Fruit fly (Drosophila melanogaster) whole organism, embryonic: ENCODE results near the gene CG15347.

Experiments used
- Ada2b ChIP-seq: fragments of 200-800 bp; sonication (Bioruptor generic); IDR thresholded peaks from 2 replicates; pipeline ENCODE4 v1.3.6; 2022; ENCODE audit warnings: missing biosample characterization, missing genetic modification characterization
- Awh ChIP-seq: fragments of 200-800 bp; sonication (Bioruptor generic); IDR thresholded peaks from 2 replicates; pipeline ENCODE4, ENCODE4 v1.3.6; 2022; ENCODE audit warnings: missing biosample characterization, missing genetic modification characterization
- CG10267 ChIP-seq: fragments of 200-800 bp; sonication (Bioruptor generic); optimal IDR thresholded peaks from 2 replicates; lab custom pipeline; 2018; ENCODE audit warnings: missing biosample characterization, mild to moderate bottlenecking, missing genetic modification characterization, moderate library complexity
- CG10366 ChIP-seq: fragments of 200-800 bp; sonication (Bioruptor generic); IDR thresholded peaks from 2 replicates; pipeline ENCODE4 v1.3.6; 2022; ENCODE audit warnings: missing biosample characterization, missing genetic modification characterization
- CG10431 ChIP-seq: fragments of 200-800 bp; sonication (Bioruptor generic); optimal IDR thresholded peaks from 3 replicates; lab custom pipeline; 2018; ENCODE audit warnings: missing biosample characterization, mild to moderate bottlenecking, missing genetic modification characterization
- CG12155 ChIP-seq: fragments of 200-800 bp; sonication (Bioruptor generic); optimal IDR thresholded peaks from 3 replicates; lab custom pipeline; 2016; ENCODE audit warnings: missing biosample characterization, missing genetic modification characterization
- CG13123 ChIP-seq: fragments of 200-800 bp; sonication (Bioruptor generic); optimal IDR thresholded peaks from 2 replicates; lab custom pipeline; 2016; ENCODE audit warnings: missing biosample characterization, missing genetic modification characterization
- CG14050 ChIP-seq: fragments of 200-800 bp; sonication (Bioruptor generic); IDR thresholded peaks from 3 replicates; pipeline ENCODE4 v1.3.6; 2022; ENCODE audit warnings: missing biosample characterization, missing genetic modification characterization
- CG14965 ChIP-seq: fragments of 200-800 bp; sonication (Bioruptor generic); optimal IDR thresholded peaks from 2 replicates; lab custom pipeline; 2016; ENCODE audit warnings: missing biosample characterization, missing genetic modification characterization, borderline replicate concordance
- CG1792 ChIP-seq: fragments of 200-800 bp; sonication (Bioruptor generic); optimal IDR thresholded peaks from 2 replicates; lab custom pipeline; 2016; ENCODE audit warnings: missing biosample characterization, missing genetic modification characterization
- CG30020 ChIP-seq: fragments of 200-800 bp; optimal IDR thresholded peaks from 2 replicates; lab custom pipeline; 2019; ENCODE audit warnings: missing biosample characterization, mild to moderate bottlenecking, missing genetic modification characterization, moderate library complexity
- CG30431 ChIP-seq: fragments of 200-800 bp; sonication (Bioruptor generic); optimal IDR thresholded peaks from 2 replicates; lab custom pipeline; 2017; ENCODE audit warnings: missing biosample characterization, missing genetic modification characterization
- CG31365 ChIP-seq: fragments of 200-800 bp; sonication (Bioruptor generic); optimal IDR thresholded peaks from 2 replicates; lab custom pipeline; 2018; ENCODE audit warnings: missing biosample characterization, mild to moderate bottlenecking, missing genetic modification characterization
- CG3407 ChIP-seq: fragments of 200-800 bp; sonication (Bioruptor generic); optimal IDR thresholded peaks from 2 replicates; lab custom pipeline; 2018; ENCODE audit warnings: missing biosample characterization, mild to moderate bottlenecking, missing genetic modification characterization
- CG4404 ChIP-seq: fragments of 200-800 bp; sonication (Bioruptor generic); IDR thresholded peaks from 2 replicates; pipeline ENCODE4 v1.3.6; 2022; ENCODE audit warnings: missing biosample characterization, missing genetic modification characterization
- CG4617 ChIP-seq: fragments of 200-800 bp; sonication (Bioruptor generic); optimal IDR thresholded peaks from 3 replicates; lab custom pipeline; 2016; ENCODE audit warnings: missing biosample characterization, missing genetic modification characterization, borderline replicate concordance
- CG7839 ChIP-seq: fragments of 200-800 bp; sonication (Bioruptor generic); optimal IDR thresholded peaks from 3 replicates; lab custom pipeline; 2018; ENCODE audit warnings: missing biosample characterization, mild to moderate bottlenecking, missing genetic modification characterization, moderate library complexity
- CG8478 ChIP-seq: fragments of >200 bp; optimal IDR thresholded peaks from 2 replicates; lab custom pipeline; 2018
- CG8765 ChIP-seq: fragments of 200-800 bp; sonication (Bioruptor generic); IDR thresholded peaks from 2 replicates; pipeline ENCODE4 v1.3.6; 2022; ENCODE audit warnings: missing biosample characterization, missing genetic modification characterization
- CG9609 ChIP-seq: fragments of 200-800 bp; sonication (Bioruptor generic); optimal IDR thresholded peaks from 3 replicates; lab custom pipeline; 2016; ENCODE audit warnings: missing biosample characterization, missing genetic modification characterization
- CG9817 ChIP-seq: fragments of 200-800 bp; sonication (Bioruptor generic); optimal IDR thresholded peaks from 2 replicates; lab custom pipeline; 2018; ENCODE audit warnings: missing biosample characterization, mild to moderate bottlenecking, missing genetic modification characterization, moderate library complexity
- Dfd ChIP-seq, 2 experiments: fragments of >200 bp; optimal IDR thresholded peaks; 2 replicates each; lab custom pipeline; 2017; ENCODE audit warnings: missing biosample characterization in 2 of 2, missing genetic modification characterization in 2 of 2
- Dp ChIP-seq: fragments of 200-800 bp; sonication (Bioruptor generic); optimal IDR thresholded peaks from 2 replicates; lab custom pipeline; 2018; ENCODE audit warnings: missing biosample characterization, mild to moderate bottlenecking, missing genetic modification characterization, moderate library complexity
- E2f2 ChIP-seq: fragments of 200-800 bp; sonication (Bioruptor generic); IDR thresholded peaks from 2 replicates; pipeline ENCODE4 v1.3.6; 2022; ENCODE audit warnings: missing biosample characterization, missing genetic modification characterization
- Eip74EF ChIP-seq, 2 experiments: fragments of 200-800 bp in 1 of 2; fragments of >200 bp in 1 of 2; sonication (Bioruptor generic) in 1 of 2; optimal IDR thresholded peaks; 2 replicates each; lab custom pipeline; 2017 to 2019; ENCODE audit warnings: missing biosample characterization in 2 of 2, missing genetic modification characterization in 2 of 2, mild to moderate bottlenecking in 1 of 2, moderate library complexity in 1 of 2
- Hr78 ChIP-seq, 2 experiments: fragments of 200-800 bp in 1 of 2; fragments of >200 bp in 1 of 2; sonication (Bioruptor generic) in 1 of 2; optimal IDR thresholded peaks; 2 replicates each; lab custom pipeline; 2017 to 2019; ENCODE audit warnings: missing biosample characterization in 2 of 2, missing genetic modification characterization in 2 of 2, mild to moderate bottlenecking in 1 of 2, moderate library complexity in 1 of 2
- Lim3 ChIP-seq: fragments of 200-800 bp; sonication (Bioruptor generic); IDR thresholded peaks from 2 replicates; pipeline ENCODE4 v1.3.6; 2022; ENCODE audit warnings: missing biosample characterization, missing genetic modification characterization
- Max ChIP-seq: fragments of 200-800 bp; sonication (Bioruptor generic); optimal IDR thresholded peaks from 2 replicates; lab custom pipeline; 2016; ENCODE audit warnings: missing biosample characterization, mild to moderate bottlenecking, missing genetic modification characterization
- Rfx ChIP-seq: fragments of 200-800 bp; sonication (Bioruptor generic); IDR thresholded peaks from 2 replicates; pipeline ENCODE4 v1.3.6; 2022; ENCODE audit warnings: missing biosample characterization, missing genetic modification characterization
- cad ChIP-seq: fragments of >200 bp; optimal IDR thresholded peaks from 2 replicates; lab custom pipeline; 2017; ENCODE audit warnings: missing biosample characterization, missing genetic modification characterization
- caup ChIP-seq: fragments of 200-800 bp; sonication (Bioruptor generic); optimal IDR thresholded peaks from 3 replicates; lab custom pipeline; 2017; ENCODE audit warnings: missing biosample characterization, mild to moderate bottlenecking, missing genetic modification characterization, moderate library complexity; ENCODE audit not compliant: severe bottlenecking
- chn ChIP-seq: fragments of 200-800 bp; sonication (Bioruptor generic); optimal IDR thresholded peaks from 2 replicates; lab custom pipeline; 2016; ENCODE audit warnings: missing biosample characterization, missing genetic modification characterization
- ci ChIP-seq: fragments of 200-800 bp; sonication (Bioruptor generic); IDR thresholded peaks from 3 replicates; pipeline ENCODE4 v1.3.6; 2022; ENCODE audit warnings: missing biosample characterization, missing genetic modification characterization
- croc ChIP-seq: fragments of 200-800 bp; sonication (Bioruptor generic); conservative IDR thresholded peaks from 3 replicates; pipeline ENCODE4 v1.3.6; 2022; ENCODE audit warnings: missing biosample characterization, missing genetic modification characterization
- fd3F ChIP-seq: fragments of 200-800 bp; sonication (Bioruptor generic); optimal IDR thresholded peaks from 2 replicates; lab custom pipeline; 2018; ENCODE audit warnings: missing biosample characterization, mild to moderate bottlenecking, missing genetic modification characterization, moderate library complexity
- fu2 ChIP-seq: fragments of 200-800 bp; sonication (Bioruptor generic); optimal IDR thresholded peaks from 2 replicates; lab custom pipeline; 2016; ENCODE audit warnings: missing biosample characterization, missing genetic modification characterization
- jing ChIP-seq: fragments of 200-800 bp; sonication (Bioruptor generic); optimal IDR thresholded peaks from 2 replicates; lab custom pipeline; 2018; ENCODE audit warnings: missing biosample characterization, mild to moderate bottlenecking, missing genetic modification characterization
- knrl ChIP-seq: fragments of 200-800 bp; sonication (Bioruptor generic); IDR thresholded peaks from 3 replicates; pipeline ENCODE4 v1.3.6; 2022; ENCODE audit warnings: missing biosample characterization, missing genetic modification characterization; ENCODE audit not compliant: partially characterized antibody
- lmd ChIP-seq: fragments of 200-800 bp; sonication (Bioruptor generic); IDR thresholded peaks from 2 replicates; pipeline ENCODE4 v1.3.6; 2022; ENCODE audit warnings: missing biosample characterization, missing genetic modification characterization
- luna ChIP-seq: fragments of 200-800 bp; sonication (Bioruptor generic); optimal IDR thresholded peaks from 2 replicates; lab custom pipeline; 2016; ENCODE audit warnings: missing biosample characterization, missing genetic modification characterization
- nerfin-1 ChIP-seq: fragments of 200-800 bp; sonication (Bioruptor generic); optimal IDR thresholded peaks from 3 replicates; lab custom pipeline; 2019; ENCODE audit warnings: missing biosample characterization, mild to moderate bottlenecking, missing genetic modification characterization, moderate library complexity
- prd ChIP-seq, 3 experiments: fragments of >200 bp in 2 of 3; fragments of 200-800 bp in 1 of 3; sonication (Bioruptor generic) in 1 of 3; optimal IDR thresholded peaks in 2 of 3; IDR thresholded peaks in 1 of 3; 2 replicates in 2 of 3; 3 replicates in 1 of 3; pipeline versions ENCODE4 v1.3.6 to Lab custom; 2017 to 2022; ENCODE audit warnings: missing biosample characterization in 1 of 3, missing genetic modification characterization in 1 of 3
- sens ChIP-seq: fragments of 200-800 bp; sonication (Bioruptor generic); peaks from one replicate; lab custom pipeline; 2016; ENCODE audit warnings: missing biosample characterization, missing genetic modification characterization
- slbo ChIP-seq: fragments of 200-800 bp; sonication (Bioruptor generic); IDR thresholded peaks from 2 replicates; pipeline ENCODE4 v1.3.6; 2022; ENCODE audit warnings: missing biosample characterization, missing genetic modification characterization
- slp2 ChIP-seq: fragments of 200-800 bp; sonication (Bioruptor generic); optimal IDR thresholded peaks from 2 replicates; lab custom pipeline; 2016; ENCODE audit warnings: missing biosample characterization, missing genetic modification characterization
- so ChIP-seq: fragments of 200-800 bp; sonication (Bioruptor generic); IDR thresholded peaks from 3 replicates; pipeline ENCODE4 v1.3.6; 2022; ENCODE audit warnings: missing biosample characterization, missing genetic modification characterization
- stc ChIP-seq: fragments of 200-800 bp; sonication (Bioruptor generic); IDR thresholded peaks from 2 replicates; pipeline ENCODE4 v1.3.6; 2022; ENCODE audit warnings: missing biosample characterization, missing genetic modification characterization
- tap ChIP-seq: fragments of 200-800 bp; optimal IDR thresholded peaks from 3 replicates; lab custom pipeline; 2019; ENCODE audit warnings: missing biosample characterization, mild to moderate bottlenecking, missing genetic modification characterization, moderate library complexity
- tna ChIP-seq: fragments of 200-800 bp; sonication (Bioruptor generic); IDR thresholded peaks from 2 replicates; pipeline ENCODE4 v1.3.6; 2022; ENCODE audit warnings: missing biosample characterization, missing genetic modification characterization; ENCODE audit not compliant: partially characterized antibody
- tup ChIP-seq: fragments of 200-800 bp; sonication (Bioruptor generic); optimal IDR thresholded peaks from 2 replicates; lab custom pipeline; 2016; ENCODE audit warnings: missing biosample characterization, mild to moderate bottlenecking, missing genetic modification characterization, moderate library complexity
- z ChIP-seq: fragments of 200-800 bp; sonication (Bioruptor generic); IDR thresholded peaks from 3 replicates; pipeline ENCODE4 v1.3.6; 2022; ENCODE audit warnings: missing biosample characterization, missing genetic modification characterization

The CG15347 gene

DNA sequence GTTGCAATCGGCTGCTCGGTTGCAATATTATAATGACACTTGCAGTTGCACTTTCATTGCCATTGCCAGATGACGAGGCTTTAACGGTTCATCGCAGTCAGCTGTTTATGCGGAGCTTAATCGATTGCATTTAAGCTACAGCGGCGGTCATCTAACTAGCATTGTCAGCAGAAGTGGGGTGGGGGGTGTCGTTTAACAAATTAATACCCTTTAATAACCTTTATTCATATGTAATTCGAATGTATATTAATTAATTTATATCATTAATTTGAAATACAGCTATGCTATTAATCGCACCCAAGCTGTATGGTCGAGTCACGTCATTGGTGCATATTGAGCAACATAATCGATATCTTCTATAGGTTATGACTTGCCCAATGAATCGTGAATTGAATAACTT, 32.2 kb upstream of the CG15347 start (continued):
- TF ChIP-seq nerfin-1 (peak; percentile 72), z (GFP tag; lab: Robert Waterston, UW) (no peak), CG30020 (tag; lab: Kevin White, UChicago) (peak; percentile 10), prd (optimal IDR thresholded peaks at IDR 0.05; lab: Kevin White, UChicago) (no peak), prd (GFP tag; IDR thresholded peaks at IDR 0.05; lab: Robert Waterston, UW) (peak; percentile 83), CG10267 (tag; lab: Kevin White, UChicago) (peak; percentile 54), ci (GFP tag; lab: Robert Waterston, UW) (peak; percentile 95), fu2 (GFP tag; lab: Kevin White, UChicago) (no peak), CG4617 (GFP tag; lab: Kevin White, UChicago) (no peak), slp2 (GFP tag; lab: Kevin White, UChicago) (no peak), sens (GFP tag; lab: Kevin White, UChicago) (peak; percentile 94), Rfx (GFP tag; lab: Robert Waterston, UW) (peak; percentile 65), Awh (peak; percentile 86), CG9609 (GFP tag; lab: Kevin White, UChicago) (no peak), CG13123 (GFP tag; lab: Kevin White, UChicago) (peak; percentile 41), CG10431 (peak; percentile 16), tna (GFP tag; lab: Robert Waterston, UW) (no peak), CG14050 (peak; percentile 88), caup (GFP tag; lab: Kevin White, UChicago) (peak; percentile 66), Eip74EF (GFP tag; optimal IDR thresholded peaks at IDR 0.05; lab: Kevin White, UChicago) (peak in 1 of 2 experiments; percentile 65), CG10366 (GFP tag; lab: Robert Waterston, UW) (peak; percentile 87), tap (peak; percentile 86), stc (GFP tag; lab: Robert Waterston, UW) (peak; percentile 88), Lim3 (GFP tag; lab: Robert Waterston, UW) (0 out of 2 replicates have a peak, but pooled peaks have one; percentile 59), CG30431 (peak; percentile 58), fd3F (GFP tag; lab: Kevin White, UChicago) (peak; percentile 47), jing (GFP tag; lab: Kevin White, UChicago) (peak; percentile 55), so (GFP tag; lab: Robert Waterston, UW) (peak; percentile 84; the same call in 2 of the 3 replicates), lmd (peak; percentile 83), cad (GFP tag; lab: Kevin White, UChicago) (no peak), Max (GFP tag; lab: Kevin White, UChicago) (peak; percentile 46), luna (no peak), CG7839 (tag; lab: Kevin White, UChicago) (peak; percentile 87), knrl (GFP tag; lab: Robert Waterston, UW) (no peak), CG14965 (no peak), CG3407 (peak; percentile 62), CG9817 (peak; percentile 72), Hr78 (GFP tag; optimal IDR thresholded peaks at IDR 0.05; lab: Kevin White, UChicago) (peak in 1 of 2 experiments; percentile 55), tup (no peak), CG8478 (no peak), CG12155 (peak; percentile 41), Dfd (GFP tag; optimal IDR thresholded peaks at IDR 0.05; lab: Kevin White, UChicago) (no peak), chn (peak; percentile 0), CG31365 (tag; lab: Kevin White, UChicago) (no peak), CG4404 (GFP tag; lab: Robert Waterston, UW) (no peak), CG1792 (GFP tag; lab: Kevin White, UChicago) (no peak), CG8765 (peak; percentile 45; the same call in 1 of the 2 replicates), Dp (no peak), Ada2b (peak; percentile 90), E2f2 (GFP tag; lab: Robert Waterston, UW) (peak; percentile 64), slbo (GFP tag; lab: Robert Waterston, UW) (peak; percentile 78), croc (GFP tag; lab: Robert Waterston, UW) (peak; percentile 68)
